Fruit fly (Drosophila melanogaster) whole organism, embryonic: Measurements from ENCODE around the gene CG3337.
A peak's percentile ranks its signal among the peaks of the same experiment; 100 is the strongest.

Source experiments
- Atf3 ChIP-seq: fragments of 200-800 bp; sonication (Bioruptor generic); optimal IDR thresholded peaks from 3 replicates; lab custom pipeline; 2016; ENCODE audit warnings: missing biosample characterization, missing genetic modification characterization
- B-H1 ChIP-seq: fragments of 200-800 bp; sonication (Bioruptor generic); IDR thresholded peaks from 3 replicates; pipeline ENCODE4 v1.3.6; 2022; ENCODE audit warnings: missing biosample characterization, missing genetic modification characterization
- Bdp1 ChIP-seq: fragments of 200-800 bp; sonication (Bioruptor generic); optimal IDR thresholded peaks from 3 replicates; lab custom pipeline; 2016; ENCODE audit warnings: missing biosample characterization, missing genetic modification characterization
- Bgb ChIP-seq: fragments of 200-800 bp; sonication (Bioruptor generic); IDR thresholded peaks from 2 replicates; pipeline ENCODE4 v1.3.6; 2022; ENCODE audit warnings: missing biosample characterization, missing genetic modification characterization; ENCODE audit not compliant: partially characterized antibody
- C15 ChIP-seq: fragments of 200-800 bp; sonication (Bioruptor generic); IDR thresholded peaks from 3 replicates; pipeline ENCODE4 v1.3.6; 2022; ENCODE audit warnings: missing biosample characterization, missing genetic modification characterization
- CG1024 ChIP-seq: fragments of 200-800 bp; sonication (Bioruptor generic); IDR thresholded peaks from 2 replicates; pipeline ENCODE4 v1.3.6; 2022; ENCODE audit warnings: missing biosample characterization, missing genetic modification characterization
- CG10543 ChIP-seq: fragments of 200-800 bp; sonication (Bioruptor generic); optimal IDR thresholded peaks from 3 replicates; lab custom pipeline; 2017; ENCODE audit warnings: missing biosample characterization, mild to moderate bottlenecking, missing genetic modification characterization, moderate library complexity
- CG10979 ChIP-seq: fragments of 200-800 bp; sonication (Bioruptor generic); optimal IDR thresholded peaks from 2 replicates; lab custom pipeline; 2018; ENCODE audit warnings: missing biosample characterization, mild to moderate bottlenecking, missing genetic modification characterization, moderate library complexity
- CG14050 ChIP-seq: fragments of 200-800 bp; sonication (Bioruptor generic); IDR thresholded peaks from 3 replicates; pipeline ENCODE4 v1.3.6; 2022; ENCODE audit warnings: missing biosample characterization, missing genetic modification characterization
- CG14710 ChIP-seq: fragments of 200-800 bp; sonication (Bioruptor generic); optimal IDR thresholded peaks from 3 replicates; lab custom pipeline; 2019; ENCODE audit warnings: missing biosample characterization, mild to moderate bottlenecking, missing genetic modification characterization, moderate library complexity
- CG15269 ChIP-seq: fragments of 200-800 bp; sonication (Bioruptor generic); optimal IDR thresholded peaks from 2 replicates; lab custom pipeline; 2018; ENCODE audit warnings: missing biosample characterization, mild to moderate bottlenecking, missing genetic modification characterization, moderate library complexity
- CG1529 ChIP-seq: fragments of 200-800 bp; sonication (Bioruptor generic); optimal IDR thresholded peaks from 3 replicates; lab custom pipeline; 2018; ENCODE audit warnings: missing biosample characterization, missing genetic modification characterization
- CG18599 ChIP-seq: fragments of 200-800 bp; sonication (Bioruptor generic); optimal IDR thresholded peaks from 3 replicates; lab custom pipeline; 2017; ENCODE audit warnings: missing biosample characterization, missing genetic modification characterization, mild to moderate bottlenecking, moderate library complexity, missing genetic modification reagents
- CG18764 ChIP-seq: fragments of 200-800 bp; sonication (Bioruptor generic); optimal IDR thresholded peaks from 3 replicates; lab custom pipeline; 2016; ENCODE audit warnings: missing biosample characterization, missing genetic modification characterization
- CG3163 ChIP-seq: fragments of 200-800 bp; sonication (Bioruptor generic); optimal IDR thresholded peaks from 3 replicates; lab custom pipeline; 2016; ENCODE audit warnings: missing biosample characterization, missing genetic modification characterization
- CG3726 ChIP-seq: fragments of 200-800 bp; sonication (Bioruptor generic); IDR thresholded peaks from 3 replicates; pipeline ENCODE4, ENCODE4 v1.3.6; 2022; ENCODE audit warnings: missing biosample characterization, missing genetic modification characterization
- CG3995 ChIP-seq: fragments of 200-800 bp; sonication (Bioruptor generic); optimal IDR thresholded peaks from 3 replicates; lab custom pipeline; 2016; ENCODE audit warnings: missing biosample characterization, missing genetic modification characterization
- CG4424 ChIP-seq: fragments of 200-800 bp; sonication (Bioruptor generic); optimal IDR thresholded peaks from 3 replicates; lab custom pipeline; 2016; ENCODE audit warnings: missing biosample characterization, missing genetic modification characterization
- CG6791 ChIP-seq: fragments of 200-800 bp; sonication (Bioruptor generic); IDR thresholded peaks from 3 replicates; pipeline ENCODE4 v1.3.6; 2022; ENCODE audit warnings: missing biosample characterization, missing genetic modification characterization; ENCODE audit not compliant: partially characterized antibody
- CG7357 ChIP-seq: fragments of 200-800 bp; sonication (Bioruptor generic); IDR thresholded peaks from 3 replicates; pipeline ENCODE4 v1.3.6; 2022; ENCODE audit warnings: missing biosample characterization, missing genetic modification characterization
- CHES-1-like ChIP-seq: fragments of 200-800 bp; sonication (Bioruptor generic); optimal IDR thresholded peaks from 2 replicates; lab custom pipeline; 2016; ENCODE audit warnings: missing biosample characterization, missing genetic modification characterization
- GATAe ChIP-seq: fragments of 200-800 bp; sonication (Bioruptor generic); conservative IDR thresholded peaks from 2 replicates; pipeline ENCODE4 v1.3.6; 2022; ENCODE audit warnings: missing biosample characterization, missing genetic modification characterization
- Gsc ChIP-seq: fragments of 200-800 bp; sonication (Bioruptor generic); IDR thresholded peaks from 2 replicates; pipeline ENCODE4 v1.3.6; 2022; ENCODE audit warnings: missing biosample characterization, missing genetic modification characterization
- MESR4 ChIP-seq: fragments of 200-800 bp; sonication (Bioruptor generic); optimal IDR thresholded peaks from 2 replicates; lab custom pipeline; 2018; ENCODE audit warnings: missing biosample characterization, mild to moderate bottlenecking, missing genetic modification characterization, moderate library complexity
- Med ChIP-seq: fragments of 200-800 bp; sonication (Bioruptor generic); peaks from one replicate; lab custom pipeline; 2016; ENCODE audit warnings: missing biosample characterization, missing genetic modification characterization, mild to moderate bottlenecking, inconsistent platforms, moderate library complexity
- Mes4 ChIP-seq: fragments of 200-800 bp; sonication (Bioruptor generic); optimal IDR thresholded peaks from 2 replicates; lab custom pipeline; 2016; ENCODE audit warnings: missing biosample characterization, missing genetic modification characterization
- NFAT ChIP-seq: fragments of 200-800 bp; sonication (Bioruptor generic); IDR thresholded peaks from 2 replicates; pipeline ENCODE4 v1.3.6; 2022; ENCODE audit warnings: missing biosample characterization, missing genetic modification characterization
- NfI ChIP-seq: fragments of 200-800 bp; sonication (Bioruptor generic); optimal IDR thresholded peaks from 3 replicates; lab custom pipeline; 2018; ENCODE audit warnings: missing biosample characterization, mild to moderate bottlenecking, missing genetic modification characterization, moderate library complexity
- Sin3A ChIP-seq: fragments of >200 bp; optimal IDR thresholded peaks from 2 replicates; lab custom pipeline; 2018
- Sox100B ChIP-seq: fragments of 200-800 bp; sonication (Bioruptor generic); optimal IDR thresholded peaks from 3 replicates; lab custom pipeline; 2018; ENCODE audit warnings: missing biosample characterization, mild to moderate bottlenecking, missing genetic modification characterization
- Sox102F ChIP-seq: fragments of 200-800 bp; sonication (Bioruptor generic); optimal IDR thresholded peaks from 2 replicates; lab custom pipeline; 2018; ENCODE audit warnings: missing biosample characterization, mild to moderate bottlenecking, missing genetic modification characterization, moderate library complexity
- Tbp ChIP-seq: fragments of >200 bp; optimal IDR thresholded peaks from 2 replicates; lab custom pipeline; 2018; ENCODE audit warnings: missing biosample characterization, missing genetic modification characterization
- Trl ChIP-seq, 3 experiments: fragments of >200 bp in 2 of 3; fragments of 200-800 bp in 1 of 3; sonication (Bioruptor generic) in 1 of 3; optimal IDR thresholded peaks; 2 replicates in 1 of 3; 3 replicates in 2 of 3; lab custom pipeline; 2016 to 2017; ENCODE audit warnings: missing biosample characterization in 1 of 3, missing genetic modification characterization in 1 of 3
- ab ChIP-seq: fragments of 200-800 bp; sonication (Bioruptor generic); optimal IDR thresholded peaks from 2 replicates; lab custom pipeline; 2016; ENCODE audit warnings: missing biosample characterization, missing genetic modification characterization
- amos ChIP-seq: fragments of 200-800 bp; sonication (Bioruptor generic); IDR thresholded peaks from 2 replicates; pipeline ENCODE4 v1.3.6; 2022; ENCODE audit warnings: missing biosample characterization, missing genetic modification characterization; ENCODE audit not compliant: partially characterized antibody
- bsh ChIP-seq, 2 experiments: fragments of 200-800 bp; sonication (Bioruptor generic); optimal IDR thresholded peaks; 2 replicates each; lab custom pipeline; 2017 to 2018; ENCODE audit warnings: mild to moderate bottlenecking in 2 of 2, missing biosample characterization in 2 of 2, missing genetic modification characterization in 2 of 2, moderate library complexity in 1 of 2
- cas ChIP-seq: fragments of 200-800 bp; sonication (Bioruptor generic); IDR thresholded peaks from 2 replicates; pipeline ENCODE4 v1.3.6; 2022; ENCODE audit warnings: missing biosample characterization, missing genetic modification characterization
- caup ChIP-seq: fragments of 200-800 bp; sonication (Bioruptor generic); optimal IDR thresholded peaks from 3 replicates; lab custom pipeline; 2017; ENCODE audit warnings: missing biosample characterization, mild to moderate bottlenecking, missing genetic modification characterization, moderate library complexity; ENCODE audit not compliant: severe bottlenecking
- chif ChIP-seq, 2 experiments: fragments of 200-800 bp; sonication (Bioruptor generic); optimal IDR thresholded peaks; 3 replicates each; lab custom pipeline; 2016; ENCODE audit warnings: missing biosample characterization in 2 of 2, missing genetic modification characterization in 2 of 2
- crol ChIP-seq: fragments of 200-800 bp; sonication (Bioruptor generic); IDR thresholded peaks from 2 replicates; pipeline ENCODE4 v1.3.6; 2022; ENCODE audit warnings: missing biosample characterization, missing genetic modification characterization
- cwo ChIP-seq: fragments of 200-800 bp; sonication (Bioruptor generic); optimal IDR thresholded peaks from 3 replicates; lab custom pipeline; 2017; ENCODE audit warnings: missing biosample characterization, missing genetic modification characterization, mild to moderate bottlenecking, moderate library complexity, missing genetic modification reagents
- dati ChIP-seq: fragments of 200-800 bp; sonication (Bioruptor generic); IDR thresholded peaks from 2 replicates; pipeline ENCODE4 v1.3.6; 2022; ENCODE audit warnings: missing biosample characterization, missing genetic modification characterization
- gcm ChIP-seq: fragments of 200-800 bp; sonication (Bioruptor generic); optimal IDR thresholded peaks from 2 replicates; lab custom pipeline; 2019; ENCODE audit warnings: missing biosample characterization, mild to moderate bottlenecking, missing genetic modification characterization, moderate library complexity
- gt ChIP-seq: fragments of 200-800 bp; sonication (Bioruptor generic); IDR thresholded peaks from 2 replicates; pipeline ENCODE4 v1.3.6; 2022; ENCODE audit warnings: missing biosample characterization, missing genetic modification characterization
- odd ChIP-seq: fragments of 200-800 bp; sonication (Bioruptor generic); optimal IDR thresholded peaks from 2 replicates; lab custom pipeline; 2017; ENCODE audit warnings: missing biosample characterization, mild to moderate bottlenecking, missing genetic modification characterization
- onecut ChIP-seq: fragments of 200-800 bp; sonication (Bioruptor generic); IDR thresholded peaks from 2 replicates; pipeline ENCODE4 v1.3.6; 2022; ENCODE audit warnings: missing biosample characterization, missing genetic modification characterization
- pros ChIP-seq: fragments of 200-800 bp; sonication (Bioruptor generic); optimal IDR thresholded peaks from 3 replicates; lab custom pipeline; 2019; ENCODE audit warnings: missing biosample characterization, mild to moderate bottlenecking, missing genetic modification characterization, moderate library complexity
- sc ChIP-seq, 3 experiments: fragments of >200 bp in 2 of 3; fragments of 200-800 bp in 1 of 3; sonication (Bioruptor generic) in 1 of 3; optimal IDR thresholded peaks; 2 replicates in 2 of 3; 3 replicates in 1 of 3; lab custom pipeline; 2017; ENCODE audit warnings: mild to moderate bottlenecking in 1 of 3, missing biosample characterization in 1 of 3, missing genetic modification characterization in 1 of 3, missing genetic modification reagents in 1 of 3
- sob ChIP-seq: fragments of 200-800 bp; sonication (Bioruptor generic); IDR thresholded peaks from 2 replicates; pipeline ENCODE4 v1.3.6; 2022; ENCODE audit warnings: missing biosample characterization, missing genetic modification characterization
- sug ChIP-seq: fragments of 200-800 bp; optimal IDR thresholded peaks from 2 replicates; lab custom pipeline; 2019; ENCODE audit warnings: missing biosample characterization, mild to moderate bottlenecking, missing genetic modification characterization, moderate library complexity
- trh ChIP-seq: fragments of 200-800 bp; sonication (Bioruptor generic); optimal IDR thresholded peaks from 2 replicates; lab custom pipeline; 2016; ENCODE audit warnings: missing biosample characterization, missing genetic modification characterization

The CG3337 gene

dm6 chr3R:21198073-21198472 lies 25.3 kb downstream of the CG3337 start (continued):
- no peak for TF ChIP-seq CG7357 (GFP tag; lab: Robert Waterston, UW)
- no peak for TF ChIP-seq B-H1
- no peak for TF ChIP-seq NfI (GFP tag; lab: Kevin White, UChicago)
- no peak for TF ChIP-seq bsh (GFP tag; optimal IDR thresholded peaks at IDR 0.05; lab: Kevin White, UChicago)
- no peak for TF ChIP-seq gcm
- TF ChIP-seq CG1529 (GFP tag; lab: Kevin White, UChicago), result no peak
- no peak for TF ChIP-seq CHES-1-like (GFP tag; lab: Kevin White, UChicago)
- no peak for TF ChIP-seq Mes4 (GFP tag; lab: Kevin White, UChicago)
- TF ChIP-seq Bgb (GFP tag; lab: Robert Waterston, UW), result no peak
- peak; percentile 60 for TF ChIP-seq cwo
- TF ChIP-seq CG15269, result no peak
- no peak for TF ChIP-seq ab
- TF ChIP-seq chif (GFP tag; optimal IDR thresholded peaks at IDR 0.05; lab: Kevin White, UChicago), result no peak
- no peak for TF ChIP-seq CG14050 (GFP tag; lab: Robert Waterston, UW)
- TF ChIP-seq Sin3A (lab: Kevin White, UChicago), result no peak
- TF ChIP-seq Sox100B (GFP tag; lab: Kevin White, UChicago), result no peak
- TF ChIP-seq CG18599, result peak; percentile 2
- TF ChIP-seq CG3995 (GFP tag; lab: Kevin White, UChicago), result no peak
- TF ChIP-seq crol (GFP tag; lab: Robert Waterston, UW), result no peak
- TF ChIP-seq CG10979 (tag; lab: Kevin White, UChicago), result no peak
- TF ChIP-seq Sox102F (GFP tag; lab: Kevin White, UChicago), result no peak
- TF ChIP-seq gt (GFP tag; lab: Robert Waterston, UW), result no peak
- TF ChIP-seq NFAT (GFP tag; lab: Robert Waterston, UW), result no peak
- no peak for TF ChIP-seq dati (GFP tag; lab: Robert Waterston, UW)
- peak; percentile 100 for TF ChIP-seq sug
- peak; percentile 57 for TF ChIP-seq Med (GFP tag; lab: Kevin White, UChicago)
- no peak for TF ChIP-seq trh (GFP tag; lab: Kevin White, UChicago)
- TF ChIP-seq CG10543 (GFP tag; lab: Kevin White, UChicago), result peak; percentile 20
- peak; percentile 53 for TF ChIP-seq GATAe
- TF ChIP-seq Tbp (GFP tag; lab: Kevin White, UChicago), result no peak
- TF ChIP-seq onecut (GFP tag; lab: Robert Waterston, UW), result no peak
- TF ChIP-seq Trl (optimal IDR thresholded peaks at IDR 0.05; lab: Kevin White, UChicago), result no peak
- no peak for TF ChIP-seq Trl (GFP tag; optimal IDR thresholded peaks at IDR 0.05; lab: Kevin White, UChicago)
- TF ChIP-seq CG18764 (GFP tag; lab: Kevin White, UChicago), result no peak
- no peak for TF ChIP-seq sob (GFP tag; lab: Robert Waterston, UW)
- TF ChIP-seq odd, result no peak
- TF ChIP-seq CG1024 (GFP tag; lab: Robert Waterston, UW), result no peak
- no peak for TF ChIP-seq Atf3 (GFP tag; lab: Kevin White, UChicago)
- no peak for TF ChIP-seq CG3726 (GFP tag; lab: Robert Waterston, UW)
- TF ChIP-seq cas, result no peak
- TF ChIP-seq C15 (GFP tag; lab: Robert Waterston, UW), result 0 out of 3 replicates have a peak, but pooled peaks have one; percentile 38
- TF ChIP-seq CG14710 (tag; lab: Kevin White, UChicago), result no peak
- peak; percentile 28 for TF ChIP-seq caup (GFP tag; lab: Kevin White, UChicago)
- no peak for TF ChIP-seq pros (GFP tag; lab: Kevin White, UChicago)
- no peak for TF ChIP-seq CG3163 (GFP tag; lab: Kevin White, UChicago)
- no peak for TF ChIP-seq Bdp1 (GFP tag; lab: Kevin White, UChicago)
- TF ChIP-seq CG4424 (GFP tag; lab: Kevin White, UChicago), result no peak
- TF ChIP-seq CG6791 (GFP tag; lab: Robert Waterston, UW), result no peak
- no peak for TF ChIP-seq Gsc (GFP tag; lab: Robert Waterston, UW)
- no peak for TF ChIP-seq sc (optimal IDR thresholded peaks at IDR 0.05; lab: Kevin White, UChicago)
- no peak for TF ChIP-seq sc (GFP tag; optimal IDR thresholded peaks at IDR 0.05; lab: Kevin White, UChicago)
- no peak for TF ChIP-seq amos (GFP tag; lab: Robert Waterston, UW)
- no peak for TF ChIP-seq MESR4
